Worm (Caenorhabditis elegans) whole organism, L4 larva: Measurements from ENCODE around the gene apc-2.

Experiments
- F10B5.3 ChIP-seq: sonication (generic microtip); optimal IDR thresholded peaks from 2 replicates; lab custom pipeline; 2016; ENCODE audit warnings: mild to moderate bottlenecking, missing genetic modification characterization, missing compliant biosample characterization
- F37D6.2 ChIP-seq: sonication (generic microtip); optimal IDR thresholded peaks from 2 replicates; lab custom pipeline; 2016; ENCODE audit warnings: mild to moderate bottlenecking, missing genetic modification characterization, missing compliant biosample characterization
- R02D3.7 ChIP-seq: fragments of 150-350 bp; sonication (generic microtip); optimal IDR thresholded peaks from 3 replicates; lab custom pipeline; 2014; ENCODE audit warnings: missing biosample characterization, missing genetic modification characterization
- T20F7.1 ChIP-seq: fragments of 200-800 bp; sonication (Bioruptor generic); optimal IDR thresholded peaks from 2 replicates; lab custom pipeline; 2018; ENCODE audit warnings: mild to moderate bottlenecking, missing genetic modification characterization, missing compliant biosample characterization
- Y48G9A.11 ChIP-seq: fragments of 200-800 bp; sonication (Bioruptor generic); IDR thresholded peaks from 2 replicates; pipeline ENCODE4 v1.3.6; 2022; ENCODE audit warnings: missing genetic modification reagents, missing genetic modification characterization, missing compliant biosample characterization
- ZK337.2 ChIP-seq: fragments of 200-800 bp; sonication (Bioruptor generic); IDR thresholded peaks from 2 replicates; pipeline ENCODE4 v1.3.6; 2022; ENCODE audit warnings: missing genetic modification reagents, missing genetic modification characterization, missing compliant biosample characterization
- aly-2 ChIP-seq: sonication (generic microtip); optimal IDR thresholded peaks from 2 replicates; lab custom pipeline; 2018; ENCODE audit warnings: missing biosample characterization, missing genetic modification characterization
- attf-4 ChIP-seq: sonication (generic microtip); optimal IDR thresholded peaks from 3 replicates; lab custom pipeline; 2017; ENCODE audit warnings: missing biosample characterization, missing genetic modification characterization
- ceh-20 ChIP-seq: fragments of 200-800 bp; sonication (Bioruptor generic); IDR thresholded peaks from 2 replicates; pipeline ENCODE4 v1.3.6; 2022; ENCODE audit warnings: missing genetic modification reagents, missing genetic modification characterization, missing compliant biosample characterization
- ceh-32 ChIP-seq: sonication (generic microtip); optimal IDR thresholded peaks from 2 replicates; lab custom pipeline; 2016; ENCODE audit warnings: mild to moderate bottlenecking, missing genetic modification characterization, missing compliant biosample characterization; ENCODE audit not compliant: poor library complexity
- ceh-44 ChIP-seq: fragments of 200-800 bp; sonication (Bioruptor generic); IDR thresholded peaks from 2 replicates; pipeline ENCODE4 v1.3.6; 2022; ENCODE audit warnings: missing genetic modification reagents, missing genetic modification characterization, missing compliant biosample characterization
- ceh-62 ChIP-seq: sonication (generic microtip); optimal IDR thresholded peaks from 2 replicates; lab custom pipeline; 2017; ENCODE audit warnings: missing biosample characterization, missing genetic modification characterization
- ctbp-1 ChIP-seq: fragments of 200-800 bp; sonication (Bioruptor generic); IDR thresholded peaks from 2 replicates; pipeline ENCODE4 v1.3.6; 2022; ENCODE audit warnings: missing genetic modification reagents, missing genetic modification characterization, missing compliant biosample characterization
- dmd-8 ChIP-seq: fragments of 200-800 bp; sonication (Bioruptor generic); IDR thresholded peaks from 2 replicates; pipeline ENCODE4 v1.3.6; 2022; ENCODE audit warnings: missing genetic modification characterization, missing compliant biosample characterization
- dmd-9 ChIP-seq: fragments of 200-800 bp; sonication (Bioruptor generic); IDR thresholded peaks from 2 replicates; pipeline ENCODE4 v1.3.6; 2022; ENCODE audit warnings: missing genetic modification reagents, missing genetic modification characterization, missing compliant biosample characterization
- hif-1 ChIP-seq, 2 experiments: sonication (generic microtip); optimal IDR thresholded peaks; 2 replicates each; lab custom pipeline; 2016 to 2017; ENCODE audit warnings: missing compliant biosample characterization in 2 of 2, missing genetic modification characterization in 2 of 2, missing genetic modification reagents in 2 of 2, missing genotype in 2 of 2, mild to moderate bottlenecking in 1 of 2
- hlh-11 ChIP-seq: fragments of 200-800 bp; sonication (Bioruptor generic); optimal IDR thresholded peaks from 2 replicates; lab custom pipeline; 2018; ENCODE audit warnings: mild to moderate bottlenecking, missing genetic modification characterization, missing compliant biosample characterization
- hlh-30 ChIP-seq: sonication (generic microtip); optimal IDR thresholded peaks from 2 replicates; lab custom pipeline; 2017; ENCODE audit warnings: antibody characterized with exemption, mild to moderate bottlenecking, missing genetic modification characterization, missing compliant biosample characterization; ENCODE audit not compliant: insufficient read depth
- hmg-1.1 ChIP-seq: fragments of 200-800 bp; sonication (Bioruptor generic); IDR thresholded peaks from 2 replicates; pipeline ENCODE4 v1.3.6; 2022; ENCODE audit warnings: missing genetic modification reagents, missing genetic modification characterization, missing compliant biosample characterization
- jun-1 ChIP-seq: fragments of 150-350 bp; optimal IDR thresholded peaks from 2 replicates; lab custom pipeline; 2014; ENCODE audit warnings: missing biosample characterization, missing genetic modification reagents, missing genetic modification characterization
- lin-15B ChIP-seq: fragments of 150-350 bp; sonication (generic microtip); optimal IDR thresholded peaks from 3 replicates; lab custom pipeline; 2014; ENCODE audit warnings: missing biosample characterization, missing genetic modification characterization
- lin-39 ChIP-seq: fragments of 150-350 bp; optimal IDR thresholded peaks from 2 replicates; lab custom pipeline; 2014; ENCODE audit warnings: missing biosample characterization, missing genetic modification reagents, missing genetic modification characterization
- madf-5 ChIP-seq, 2 experiments: fragments of 200-800 bp; sonication (Bioruptor generic); IDR thresholded peaks; 2 replicates each; pipeline ENCODE4 v1.3.6; 2022; ENCODE audit warnings: missing compliant biosample characterization in 2 of 2, missing genetic modification characterization in 2 of 2
- mdl-1 ChIP-seq, 2 experiments: fragments of 150-350 bp in 1 of 2; sonication (generic microtip) in 1 of 2; optimal IDR thresholded peaks; 2 replicates each; lab custom pipeline; 2014 to 2017; ENCODE audit warnings: missing biosample characterization in 2 of 2, missing genetic modification characterization in 2 of 2
- mdt-29 ChIP-seq: fragments of 200-800 bp; sonication (Bioruptor generic); IDR thresholded peaks from 2 replicates; pipeline ENCODE4 v1.3.6; 2022; ENCODE audit warnings: missing genetic modification reagents, missing genetic modification characterization, missing compliant biosample characterization
- mep-1 ChIP-seq: fragments of 150-350 bp; sonication (generic microtip); optimal IDR thresholded peaks from 3 replicates; lab custom pipeline; 2014; ENCODE audit warnings: missing biosample characterization, missing genetic modification characterization
- mes-2 ChIP-seq: sonication (generic microtip); optimal IDR thresholded peaks from 2 replicates; lab custom pipeline; 2016; ENCODE audit warnings: missing genotype, mild to moderate bottlenecking, missing genetic modification characterization, missing compliant biosample characterization; ENCODE audit not compliant: poor library complexity, severe bottlenecking
- mxl-2 ChIP-seq: fragments of 200-800 bp; sonication (Bioruptor generic); conservative IDR thresholded peaks from 2 replicates; pipeline ENCODE4 v1.3.6; 2022; ENCODE audit warnings: missing genetic modification reagents, missing genetic modification characterization, missing compliant biosample characterization
- mxl-3 ChIP-seq: fragments of 200-800 bp; sonication (Bioruptor generic); optimal IDR thresholded peaks from 2 replicates; lab custom pipeline; 2018; ENCODE audit warnings: mild to moderate bottlenecking, missing genetic modification characterization, missing compliant biosample characterization
- nhr-102 ChIP-seq: sonication (generic microtip); optimal IDR thresholded peaks from 2 replicates; lab custom pipeline; 2016; ENCODE audit warnings: mild to moderate bottlenecking, missing genetic modification characterization, moderate library complexity, missing compliant biosample characterization
- nhr-25 ChIP-seq: sonication (generic microtip); optimal IDR thresholded peaks from 2 replicates; lab custom pipeline; 2017; ENCODE audit warnings: missing genetic modification characterization, mild to moderate bottlenecking, missing compliant biosample characterization, antibody characterized with exemption, moderate library complexity, borderline replicate concordance; ENCODE audit not compliant: insufficient read depth
- nhr-28 ChIP-seq: fragments of 150-350 bp; optimal IDR thresholded peaks from 2 replicates; lab custom pipeline; 2014; ENCODE audit warnings: missing biosample characterization, missing genetic modification characterization
- nhr-48 ChIP-seq: sonication (generic microtip); optimal IDR thresholded peaks from 2 replicates; lab custom pipeline; 2016; ENCODE audit warnings: mild to moderate bottlenecking, missing genetic modification characterization, missing compliant biosample characterization
- nhr-76 ChIP-seq: fragments of 150-350 bp; optimal IDR thresholded peaks from 2 replicates; lab custom pipeline; 2014; ENCODE audit warnings: missing biosample characterization, missing genetic modification characterization
- nhr-77 ChIP-seq: fragments of 150-350 bp; optimal IDR thresholded peaks from 2 replicates; lab custom pipeline; 2014; ENCODE audit warnings: missing biosample characterization, missing genetic modification characterization
- pqm-1 ChIP-seq: sonication (generic microtip); optimal IDR thresholded peaks from 2 replicates; lab custom pipeline; 2017; ENCODE audit warnings: missing biosample characterization, missing genetic modification characterization
- rbr-2 ChIP-seq: sonication (generic microtip); optimal IDR thresholded peaks from 2 replicates; lab custom pipeline; 2016; ENCODE audit warnings: missing genotype, missing genetic modification characterization, missing compliant biosample characterization
- saeg-2 ChIP-seq: fragments of 200-800 bp; sonication (Bioruptor generic); IDR thresholded peaks from 2 replicates; pipeline ENCODE4 v1.3.6; 2022; ENCODE audit warnings: missing genetic modification reagents, missing genetic modification characterization, missing compliant biosample characterization
- skn-1 ChIP-seq: fragments of 150-350 bp; optimal IDR thresholded peaks from 2 replicates; lab custom pipeline; 2014; ENCODE audit warnings: missing biosample characterization, missing genetic modification characterization
- snpc-1.2 ChIP-seq: fragments of 200-800 bp; sonication (Bioruptor generic); IDR thresholded peaks from 2 replicates; pipeline ENCODE4 v1.3.6; 2022; ENCODE audit warnings: missing genetic modification reagents, missing genetic modification characterization, missing compliant biosample characterization
- snpc-4 ChIP-seq: fragments of 150-350 bp; optimal IDR thresholded peaks from 2 replicates; lab custom pipeline; 2014; ENCODE audit warnings: missing biosample characterization, missing genetic modification characterization
- spr-3 ChIP-seq: fragments of 200-800 bp; sonication (Bioruptor generic); optimal IDR thresholded peaks from 2 replicates; lab custom pipeline; 2018; ENCODE audit warnings: mild to moderate bottlenecking, missing genetic modification characterization, missing compliant biosample characterization
- tag-97 ChIP-seq: fragments of 200-800 bp; sonication (Bioruptor generic); IDR thresholded peaks from 2 replicates; pipeline ENCODE4 v1.3.6; 2022; ENCODE audit warnings: missing genetic modification characterization, missing compliant biosample characterization
- unc-130 ChIP-seq: sonication (generic microtip); optimal IDR thresholded peaks from 2 replicates; lab custom pipeline; 2016; ENCODE audit warnings: missing genetic modification reagents, missing genetic modification characterization, missing compliant biosample characterization
- unc-39 ChIP-seq: sonication (generic microtip); optimal IDR thresholded peaks from 2 replicates; lab custom pipeline; 2017; ENCODE audit warnings: missing biosample characterization, missing genetic modification characterization
- unc-62 ChIP-seq, 3 experiments: fragments of 150-350 bp in 1 of 3; sonication (generic microtip); optimal IDR thresholded peaks in 2 of 3; peaks in 1 of 3; 1 replicate in 1 of 3; 2 replicates in 2 of 3; lab custom pipeline; 2014 to 2017; ENCODE audit warnings: missing biosample characterization in 3 of 3, missing genetic modification characterization in 3 of 3, missing genetic modification reagents in 3 of 3, missing genotype in 1 of 3
- zfp-2 ChIP-seq: sonication (generic microtip); optimal IDR thresholded peaks from 2 replicates; lab custom pipeline; 2016; ENCODE audit warnings: mild to moderate bottlenecking, missing genetic modification characterization, missing compliant biosample characterization
- zip-11 ChIP-seq: fragments of 200-800 bp; sonication (Bioruptor generic); IDR thresholded peaks from 2 replicates; pipeline ENCODE4 v1.3.6; 2022; ENCODE audit warnings: missing genetic modification characterization, missing compliant biosample characterization
- zip-2 ChIP-seq: fragments of 150-350 bp; optimal IDR thresholded peaks from 2 replicates; lab custom pipeline; 2014; ENCODE audit warnings: missing biosample characterization, missing genetic modification characterization

Gene apc-2

DNA sequence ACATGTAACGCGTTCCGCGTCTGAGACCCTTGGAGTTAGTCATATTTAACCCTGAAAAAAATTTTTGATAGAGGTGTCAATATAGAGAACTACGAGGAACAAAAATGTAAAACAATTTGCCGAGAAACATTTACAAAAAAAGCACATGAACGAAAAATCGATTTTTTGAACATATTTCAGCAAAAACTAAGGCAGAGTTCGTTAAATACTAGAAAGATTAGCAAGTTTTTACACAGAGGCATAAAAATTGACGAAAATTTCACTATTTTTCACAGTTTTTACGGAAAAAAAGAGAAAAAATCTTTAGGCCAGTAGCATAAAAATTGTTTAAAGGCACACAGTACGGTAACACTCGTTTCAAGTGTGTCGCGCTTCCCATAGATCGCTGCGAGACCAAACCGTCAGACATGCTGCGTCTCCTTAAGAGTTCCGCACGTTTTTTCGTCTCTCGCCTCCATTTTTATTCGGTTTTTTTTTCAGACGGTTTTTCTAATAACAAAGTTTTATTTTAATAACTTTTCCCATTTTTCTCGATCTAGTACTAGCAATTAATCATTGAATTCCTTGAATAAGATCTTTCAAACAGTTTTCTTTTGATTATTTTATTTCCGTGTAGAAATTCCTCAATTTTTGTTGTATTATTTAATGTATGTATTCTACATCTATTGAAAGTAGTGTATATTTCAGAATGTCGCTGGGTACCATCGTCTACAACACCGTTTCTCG, 49.9 kb downstream of the apc-2 start, which contains the start of the genes rpl-21 and C14B9.10 (continued):
- TF ChIP-seq mxl-3 (GFP tag; lab: Kevin White, UChicago) (no peak), zip-2 (tag; lab: Kevin White, UChicago) (no peak), hlh-30 (tag; lab: Kevin White, UChicago) (peak; percentile 80), R02D3.7 (tag; lab: Kevin White, UChicago) (no peak), nhr-25 (tag; lab: Kevin White, UChicago) (peak; percentile 47), madf-5 (GFP tag; IDR thresholded peaks at IDR 0.05; lab: Robert Waterston, UW) (no peak), attf-4 (tag; lab: Kevin White, UChicago) (no peak), ZK337.2 (GFP tag; lab: Robert Waterston, UW) (no peak), skn-1 (no peak), F10B5.3 (tag; lab: Kevin White, UChicago) (no peak), lin-39 (no peak), unc-130 (GFP tag; lab: Kevin White, UChicago) (peak; percentile 84), F37D6.2 (no peak), Y48G9A.11 (peak; percentile 61; the same call in 1 of the 2 replicates), unc-39 (tag; lab: Kevin White, UChicago) (no peak), ceh-32 (no peak), nhr-77 (tag; lab: Kevin White, UChicago) (peak; percentile 38), nhr-48 (tag; lab: Kevin White, UChicago) (peak; percentile 36), zip-11 (GFP tag; lab: Robert Waterston, UW) (no peak), tag-97 (GFP tag; lab: Robert Waterston, UW) (no peak), hif-1 (tag; optimal IDR thresholded peaks at IDR 0.05; lab: Kevin White, UChicago) (peak in 1 of 2 experiments; percentile 38), dmd-9 (GFP tag; lab: Robert Waterston, UW) (peak; percentile 55; the same call in 1 of the 2 replicates), nhr-76 (tag; lab: Kevin White, UChicago) (no peak), hlh-11 (tag; lab: Kevin White, UChicago) (peak; percentile 70), ctbp-1 (GFP tag; lab: Robert Waterston, UW) (0 out of 2 replicates have a peak, but pooled peaks have one; percentile 25), zfp-2 (tag; lab: Kevin White, UChicago) (peak; percentile 18), aly-2 (tag; lab: Kevin White, UChicago) (no peak), lin-15B (no peak), ceh-20 (GFP tag; lab: Robert Waterston, UW) (no peak), T20F7.1 (peak; percentile 79), snpc-4 (tag; lab: Kevin White, UChicago) (no peak), dmd-8 (GFP tag; lab: Robert Waterston, UW) (no peak), hmg-1.1 (GFP tag; lab: Robert Waterston, UW) (peak; percentile 75), spr-3 (GFP tag; lab: Kevin White, UChicago) (no peak), mdt-29 (no peak), nhr-28 (peak; percentile 57), unc-62 (GFP tag; optimal IDR thresholded peaks at IDR 0.05 in 1 of 2; lab: Kevin White, UChicago) (peak in 1 of 2 experiments; percentile 1), unc-62 (tag; optimal IDR thresholded peaks at IDR 0.05; lab: Kevin White, UChicago) (no peak), mdl-1 (tag; optimal IDR thresholded peaks at IDR 0.05; lab: Kevin White, UChicago) (peak in 1 of 2 experiments; percentile 45), mes-2 (tag; lab: Kevin White, UChicago) (peak; percentile 91), ceh-44 (no peak), rbr-2 (tag; lab: Kevin White, UChicago) (peak; percentile 72), nhr-102 (peak; percentile 55), jun-1 (tag; lab: Kevin White, UChicago) (no peak), saeg-2 (GFP tag; lab: Robert Waterston, UW) (no peak), ceh-62 (tag; lab: Kevin White, UChicago) (no peak), mxl-2 (no peak), mep-1 (tag; lab: Kevin White, UChicago) (peak; percentile 83), pqm-1 (no peak), snpc-1.2 (GFP tag; lab: Robert Waterston, UW) (peak; percentile 57; the same call in 1 of the 2 replicates)
